Worm (Caenorhabditis elegans) whole organism, mixed stage, embryonic: ENCODE results near the gene C24D10.6.

ENCODE experiments used
- ces-1 ChIP-seq: fragments of 150-350 bp; optimal IDR thresholded peaks from 2 replicates; lab custom pipeline; 2014; ENCODE audit warnings: missing biosample characterization, missing genetic modification reagents, missing genetic modification characterization
- elt-1 ChIP-seq: sonication (generic microtip); optimal IDR thresholded peaks from 2 replicates; lab custom pipeline; 2017; ENCODE audit warnings: missing genetic modification characterization, mild to moderate bottlenecking, missing compliant biosample characterization, antibody characterized with exemption, moderate library complexity, borderline replicate concordance; ENCODE audit not compliant: insufficient read depth
- flh-1 ChIP-seq: fragments of 200-800 bp; sonication (Bioruptor generic); optimal IDR thresholded peaks from 2 replicates; lab custom pipeline; 2018; ENCODE audit warnings: mild to moderate bottlenecking, missing genetic modification characterization, moderate library complexity, missing compliant biosample characterization
- lin-13 ChIP-seq: fragments of 150-350 bp; optimal IDR thresholded peaks from 2 replicates; lab custom pipeline; 2014; ENCODE audit warnings: missing biosample characterization, missing genetic modification characterization
- lsy-2 ChIP-seq: fragments of 150-350 bp; optimal IDR thresholded peaks from 2 replicates; lab custom pipeline; 2014; ENCODE audit warnings: missing biosample characterization, missing genetic modification characterization
- nhr-237 ChIP-seq: fragments of 150-350 bp; optimal IDR thresholded peaks from 2 replicates; lab custom pipeline; 2014; ENCODE audit warnings: missing biosample characterization, missing genetic modification characterization
- nhr-28 ChIP-seq: fragments of 150-350 bp; optimal IDR thresholded peaks from 2 replicates; lab custom pipeline; 2014; ENCODE audit warnings: missing biosample characterization, missing genetic modification characterization
- pha-4 ChIP-seq: fragments of 150-350 bp; optimal IDR thresholded peaks from 2 replicates; lab custom pipeline; 2018; ENCODE audit warnings: missing biosample characterization, missing genetic modification reagents, missing genetic modification characterization
- snpc-4 ChIP-seq: fragments of 150-350 bp; optimal IDR thresholded peaks from 2 replicates; lab custom pipeline; 2014; ENCODE audit warnings: missing biosample characterization, missing genetic modification characterization
- sptf-1 ChIP-seq: sonication (generic microtip); optimal IDR thresholded peaks from 2 replicates; lab custom pipeline; 2017; ENCODE audit warnings: mild to moderate bottlenecking, missing genetic modification characterization, moderate library complexity, missing compliant biosample characterization
- tbx-8 ChIP-seq: fragments of 200-800 bp; sonication (Bioruptor generic); optimal IDR thresholded peaks from 2 replicates; lab custom pipeline; 2018; ENCODE audit warnings: mild to moderate bottlenecking, missing genetic modification characterization, moderate library complexity, missing compliant biosample characterization
- unc-39 ChIP-seq: fragments of 150-350 bp; optimal IDR thresholded peaks from 2 replicates; lab custom pipeline; 2014; ENCODE audit warnings: missing biosample characterization, missing genetic modification characterization
- unc-62 ChIP-seq: fragments of 150-350 bp; optimal IDR thresholded peaks from 2 replicates; lab custom pipeline; 2014; ENCODE audit warnings: missing biosample characterization, missing genetic modification reagents, missing genetic modification characterization
- ztf-11 ChIP-seq: fragments of 150-350 bp; optimal IDR thresholded peaks from 2 replicates; lab custom pipeline; 2014; ENCODE audit warnings: missing biosample characterization, missing genetic modification characterization

DNA sequence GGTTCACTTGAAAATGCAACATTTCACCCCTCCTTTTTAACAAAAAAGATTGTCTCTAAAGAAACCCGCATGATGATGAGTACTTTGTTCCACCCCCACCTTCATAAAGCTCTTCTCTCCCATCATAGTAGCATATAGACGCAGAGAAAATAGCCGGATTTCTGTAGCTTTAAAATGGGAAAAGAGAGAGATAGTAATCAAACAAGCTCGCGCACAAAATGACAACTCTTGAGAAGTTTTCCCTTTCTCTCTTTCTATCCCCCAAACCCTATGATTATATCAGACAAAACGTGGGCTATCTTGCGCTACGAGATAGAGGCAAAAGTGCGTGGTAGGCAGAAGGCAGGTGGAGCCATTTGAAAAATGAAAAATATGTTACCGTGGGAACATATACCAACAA is 42.5 kb upstream of the C24D10.6 start:
- TF ChIP-seq unc-62 (GFP tag; lab: Kevin White, UChicago) (no peak), sptf-1 (tag; lab: Kevin White, UChicago) (no peak), lin-13 (tag; lab: Kevin White, UChicago) (no peak), snpc-4 (no peak), nhr-237 (tag; lab: Kevin White, UChicago) (no peak), ztf-11 (tag; lab: Kevin White, UChicago) (no peak), pha-4 (tag; lab: Kevin White, UChicago) (no peak), nhr-28 (no peak), tbx-8 (no peak), elt-1 (no peak), ces-1 (no peak), unc-39 (no peak), flh-1 (GFP tag; lab: Kevin White, UChicago) (no peak), lsy-2 (tag; lab: Kevin White, UChicago) (no peak)
